Fruit fly (Drosophila melanogaster) whole organism, embryonic: ENCODE data around the gene CG44838.

Experiments used
- Bdp1 ChIP-seq: fragments of 200-800 bp; sonication (Bioruptor generic); optimal IDR thresholded peaks from 3 replicates; lab custom pipeline; 2016; ENCODE audit warnings: missing biosample characterization, missing genetic modification characterization
- CG10267 ChIP-seq: fragments of 200-800 bp; sonication (Bioruptor generic); optimal IDR thresholded peaks from 2 replicates; lab custom pipeline; 2018; ENCODE audit warnings: missing biosample characterization, mild to moderate bottlenecking, missing genetic modification characterization, moderate library complexity
- CG10543 ChIP-seq: fragments of 200-800 bp; sonication (Bioruptor generic); optimal IDR thresholded peaks from 3 replicates; lab custom pipeline; 2017; ENCODE audit warnings: missing biosample characterization, mild to moderate bottlenecking, missing genetic modification characterization, moderate library complexity
- CG11695 ChIP-seq: fragments of 200-800 bp; sonication (Bioruptor generic); IDR thresholded peaks from 3 replicates; pipeline ENCODE4 v1.3.6; 2022; ENCODE audit warnings: missing biosample characterization, missing genetic modification characterization
- CG11696 ChIP-seq: fragments of 200-800 bp; sonication (Bioruptor generic); IDR thresholded peaks from 2 replicates; pipeline ENCODE4 v1.3.6; 2022; ENCODE audit warnings: missing biosample characterization, missing genetic modification characterization
- CG12155 ChIP-seq: fragments of 200-800 bp; sonication (Bioruptor generic); optimal IDR thresholded peaks from 3 replicates; lab custom pipeline; 2016; ENCODE audit warnings: missing biosample characterization, missing genetic modification characterization
- CG1233 ChIP-seq: fragments of 200-800 bp; sonication (Bioruptor generic); optimal IDR thresholded peaks from 4 replicates; lab custom pipeline; 2018; ENCODE audit warnings: missing biosample characterization, mild to moderate bottlenecking, missing genetic modification characterization
- CG12391 ChIP-seq: fragments of 200-800 bp; sonication (Bioruptor generic); optimal IDR thresholded peaks from 3 replicates; lab custom pipeline; 2018; ENCODE audit warnings: missing biosample characterization, mild to moderate bottlenecking, missing genetic modification characterization, moderate library complexity
- CG12659 ChIP-seq: fragments of 200-800 bp; sonication (Bioruptor generic); optimal IDR thresholded peaks from 3 replicates; lab custom pipeline; 2017; ENCODE audit warnings: mild to moderate bottlenecking, missing biosample characterization, missing genetic modification reagents, missing genetic modification characterization
- CG13296 ChIP-seq: fragments of 200-800 bp; sonication (Bioruptor generic); optimal IDR thresholded peaks from 3 replicates; lab custom pipeline; 2018; ENCODE audit warnings: missing biosample characterization, mild to moderate bottlenecking, missing genetic modification characterization
- CG1603 ChIP-seq: fragments of 200-800 bp; sonication (Bioruptor generic); optimal IDR thresholded peaks from 2 replicates; lab custom pipeline; 2019; ENCODE audit warnings: missing biosample characterization, mild to moderate bottlenecking, missing genetic modification characterization, moderate library complexity
- CG16815 ChIP-seq: fragments of 200-800 bp; sonication (Bioruptor generic); optimal IDR thresholded peaks from 3 replicates; lab custom pipeline; 2017; ENCODE audit warnings: missing biosample characterization, mild to moderate bottlenecking, missing genetic modification characterization
- CG16863 ChIP-seq: fragments of 200-800 bp; sonication (Bioruptor generic); optimal IDR thresholded peaks from 3 replicates; lab custom pipeline; 2016; ENCODE audit warnings: missing biosample characterization, missing genetic modification characterization
- CG1832 ChIP-seq: fragments of 200-800 bp; sonication (Bioruptor generic); optimal IDR thresholded peaks from 2 replicates; lab custom pipeline; 2017; ENCODE audit warnings: missing biosample characterization, mild to moderate bottlenecking, missing genetic modification characterization, inconsistent platforms
- CG30020 ChIP-seq: fragments of 200-800 bp; optimal IDR thresholded peaks from 2 replicates; lab custom pipeline; 2019; ENCODE audit warnings: missing biosample characterization, mild to moderate bottlenecking, missing genetic modification characterization, moderate library complexity
- CG30403 ChIP-seq: fragments of 200-800 bp; sonication (Bioruptor generic); optimal IDR thresholded peaks from 3 replicates; lab custom pipeline; 2016; ENCODE audit warnings: missing biosample characterization, missing genetic modification characterization
- CG3281 ChIP-seq: fragments of 200-800 bp; sonication (Bioruptor generic); optimal IDR thresholded peaks from 3 replicates; lab custom pipeline; 2017; ENCODE audit warnings: missing biosample characterization, mild to moderate bottlenecking, missing genetic modification characterization
- CG33213 ChIP-seq: fragments of 200-800 bp; sonication (Bioruptor generic); optimal IDR thresholded peaks from 3 replicates; lab custom pipeline; 2016; ENCODE audit warnings: missing biosample characterization, missing genetic modification characterization
- CG3838 ChIP-seq: fragments of 200-800 bp; sonication (Bioruptor generic); optimal IDR thresholded peaks from 3 replicates; lab custom pipeline; 2016; ENCODE audit warnings: missing biosample characterization, missing genetic modification characterization
- CG4282 ChIP-seq: fragments of 200-800 bp; sonication (Bioruptor generic); optimal IDR thresholded peaks from 2 replicates; lab custom pipeline; 2016; ENCODE audit warnings: missing biosample characterization, missing genetic modification characterization
- CG4730 ChIP-seq: fragments of 200-800 bp; sonication (Bioruptor generic); IDR thresholded peaks from 2 replicates; pipeline ENCODE4 v1.3.6; 2022; ENCODE audit warnings: missing biosample characterization, missing genetic modification characterization
- CG6272 ChIP-seq: fragments of 200-800 bp; sonication (Bioruptor generic); IDR thresholded peaks from 2 replicates; pipeline ENCODE4 v1.3.6; 2022; ENCODE audit warnings: missing biosample characterization, missing genetic modification characterization
- CG6854 ChIP-seq: fragments of 200-800 bp; sonication (Bioruptor generic); optimal IDR thresholded peaks from 3 replicates; lab custom pipeline; 2017; ENCODE audit warnings: missing biosample characterization, mild to moderate bottlenecking, missing genetic modification characterization
- CG7745 ChIP-seq: fragments of 200-800 bp; sonication (Bioruptor generic); optimal IDR thresholded peaks from 2 replicates; lab custom pipeline; 2018; ENCODE audit warnings: missing biosample characterization, mild to moderate bottlenecking, missing genetic modification characterization, moderate library complexity
- CG7928 ChIP-seq: fragments of 200-800 bp; sonication (Bioruptor generic); optimal IDR thresholded peaks from 2 replicates; lab custom pipeline; 2017; ENCODE audit warnings: missing biosample characterization, mild to moderate bottlenecking, missing genetic modification characterization
- CG9215 ChIP-seq: fragments of 200-800 bp; sonication (Bioruptor generic); IDR thresholded peaks from 2 replicates; pipeline ENCODE4 v1.3.6; 2022; ENCODE audit warnings: missing biosample characterization, missing genetic modification characterization
- CG9932 ChIP-seq: fragments of 200-800 bp; sonication (Bioruptor generic); IDR thresholded peaks from 2 replicates; pipeline ENCODE4 v1.3.6; 2022; ENCODE audit warnings: missing biosample characterization, missing genetic modification characterization
- Dll ChIP-seq: fragments of 200-800 bp; sonication (Bioruptor generic); IDR thresholded peaks from 4 replicates; pipeline ENCODE4 v1.3.6; 2022; ENCODE audit warnings: missing biosample characterization, missing genetic modification characterization; ENCODE audit not compliant: partially characterized antibody
- HmgZ ChIP-seq: fragments of 200-800 bp; sonication (Bioruptor generic); optimal IDR thresholded peaks from 2 replicates; lab custom pipeline; 2018; ENCODE audit warnings: missing biosample characterization, mild to moderate bottlenecking, missing genetic modification characterization
- Hmx ChIP-seq: fragments of 200-800 bp; sonication (Bioruptor generic); optimal IDR thresholded peaks from 2 replicates; lab custom pipeline; 2016; ENCODE audit warnings: missing biosample characterization, missing genetic modification characterization
- Hr39 ChIP-seq: fragments of >200 bp; optimal IDR thresholded peaks from 2 replicates; lab custom pipeline; 2017
- Lpt ChIP-seq: fragments of >200 bp; optimal IDR thresholded peaks from 2 replicates; lab custom pipeline; 2018; ENCODE audit warnings: missing biosample characterization, missing genetic modification characterization
- MBD-R2 ChIP-seq: fragments of 200-800 bp; sonication (Bioruptor generic); IDR thresholded peaks from 2 replicates; pipeline ENCODE4 v1.3.6; 2022; ENCODE audit warnings: missing biosample characterization, missing genetic modification characterization
- Nf-YB ChIP-seq: fragments of 200-800 bp; sonication (Bioruptor generic); optimal IDR thresholded peaks from 3 replicates; lab custom pipeline; 2019; ENCODE audit warnings: missing biosample characterization, mild to moderate bottlenecking, missing genetic modification characterization, moderate library complexity
- Oaz ChIP-seq: fragments of 200-800 bp; sonication (Bioruptor generic); IDR thresholded peaks from 2 replicates; pipeline ENCODE4 v1.3.6; 2022; ENCODE audit warnings: missing biosample characterization, missing genetic modification characterization
- bcd ChIP-seq: fragments of 200-800 bp; sonication (Bioruptor generic); optimal IDR thresholded peaks from 2 replicates; lab custom pipeline; 2017; ENCODE audit warnings: missing biosample characterization, mild to moderate bottlenecking, missing genetic modification characterization
- br ChIP-seq: fragments of >200 bp; optimal IDR thresholded peaks from 2 replicates; lab custom pipeline; 2017
- caup ChIP-seq: fragments of 200-800 bp; sonication (Bioruptor generic); optimal IDR thresholded peaks from 3 replicates; lab custom pipeline; 2017; ENCODE audit warnings: missing biosample characterization, mild to moderate bottlenecking, missing genetic modification characterization, moderate library complexity; ENCODE audit not compliant: severe bottlenecking
- crol ChIP-seq: fragments of 200-800 bp; sonication (Bioruptor generic); IDR thresholded peaks from 2 replicates; pipeline ENCODE4 v1.3.6; 2022; ENCODE audit warnings: missing biosample characterization, missing genetic modification characterization
- dmrt99B ChIP-seq: fragments of 200-800 bp; sonication (Bioruptor generic); optimal IDR thresholded peaks from 2 replicates; lab custom pipeline; 2018; ENCODE audit warnings: missing biosample characterization, mild to moderate bottlenecking, missing genetic modification characterization, moderate library complexity
- eyg ChIP-seq: fragments of 200-800 bp; sonication (Bioruptor generic); optimal IDR thresholded peaks from 3 replicates; lab custom pipeline; 2016; ENCODE audit warnings: missing biosample characterization, missing genetic modification characterization
- fd64A ChIP-seq: fragments of 200-800 bp; sonication (Bioruptor generic); optimal IDR thresholded peaks from 3 replicates; lab custom pipeline; 2018; ENCODE audit warnings: missing biosample characterization, mild to moderate bottlenecking, missing genetic modification characterization
- gt ChIP-seq: fragments of 200-800 bp; sonication (Bioruptor generic); IDR thresholded peaks from 2 replicates; pipeline ENCODE4 v1.3.6; 2022; ENCODE audit warnings: missing biosample characterization, missing genetic modification characterization
- knrl ChIP-seq: fragments of 200-800 bp; sonication (Bioruptor generic); IDR thresholded peaks from 3 replicates; pipeline ENCODE4 v1.3.6; 2022; ENCODE audit warnings: missing biosample characterization, missing genetic modification characterization; ENCODE audit not compliant: partially characterized antibody
- lab ChIP-seq: fragments of 200-800 bp; sonication (Bioruptor generic); optimal IDR thresholded peaks from 3 replicates; lab custom pipeline; 2017; ENCODE audit warnings: missing biosample characterization, missing genetic modification characterization, mild to moderate bottlenecking, moderate library complexity, missing genetic modification reagents
- p53 ChIP-seq: fragments of 200-800 bp; sonication (Bioruptor generic); optimal IDR thresholded peaks from 2 replicates; lab custom pipeline; 2016; ENCODE audit warnings: missing biosample characterization, missing genetic modification characterization
- psq ChIP-seq: fragments of 200-800 bp; sonication (Bioruptor generic); optimal IDR thresholded peaks from 2 replicates; lab custom pipeline; 2017; ENCODE audit warnings: missing biosample characterization, missing genetic modification characterization
- sima ChIP-seq: fragments of 200-800 bp; sonication (Bioruptor generic); optimal IDR thresholded peaks from 2 replicates; lab custom pipeline; 2016; ENCODE audit warnings: missing biosample characterization, missing genetic modification characterization
- slbo ChIP-seq: fragments of 200-800 bp; sonication (Bioruptor generic); IDR thresholded peaks from 2 replicates; pipeline ENCODE4 v1.3.6; 2022; ENCODE audit warnings: missing biosample characterization, missing genetic modification characterization
- sna ChIP-seq: fragments of 200-800 bp; sonication (Bioruptor generic); IDR thresholded peaks from 2 replicates; pipeline ENCODE4 v1.3.6; 2022; ENCODE audit warnings: missing biosample characterization, missing genetic modification characterization; ENCODE audit not compliant: partially characterized antibody
- vnd ChIP-seq: fragments of 200-800 bp; sonication (Bioruptor generic); IDR thresholded peaks from 3 replicates; pipeline ENCODE4 v1.3.6; 2022; ENCODE audit warnings: missing biosample characterization, missing genetic modification characterization; ENCODE audit not compliant: partially characterized antibody

Gene CG44838

dm6 chr3L:9457619-9458092, 3.2 kb upstream of the CG44838 start, which contains the start of gene CG3437 (continued):
- TF ChIP-seq CG13296 (GFP tag; lab: Kevin White, UChicago): peak; percentile 99
- TF ChIP-seq CG3281 (GFP tag; lab: Kevin White, UChicago): peak; percentile 99
- TF ChIP-seq CG6272 (GFP tag; lab: Robert Waterston, UW): peak; percentile 99
- peak; percentile 96 for TF ChIP-seq CG3838
- TF ChIP-seq CG16815 (GFP tag; lab: Kevin White, UChicago): peak; percentile 98
- TF ChIP-seq CG4730: peak; percentile 99
- no peak for TF ChIP-seq br (lab: Kevin White, UChicago)
- TF ChIP-seq dmrt99B (tag; lab: Kevin White, UChicago): peak; percentile 98
- TF ChIP-seq CG9215 (GFP tag; lab: Robert Waterston, UW): peak; percentile 99
- peak; percentile 99 for TF ChIP-seq CG16863 (GFP tag; lab: Kevin White, UChicago)
- no peak for TF ChIP-seq CG1832 (GFP tag; lab: Kevin White, UChicago)
- peak; percentile 96 for TF ChIP-seq Hmx (GFP tag; lab: Kevin White, UChicago)
- TF ChIP-seq CG9932: peak; percentile 99
- TF ChIP-seq slbo (GFP tag; lab: Robert Waterston, UW): peak; percentile 99
- TF ChIP-seq CG11695 (GFP tag; lab: Robert Waterston, UW): peak; percentile 99
- peak; percentile 96 for TF ChIP-seq CG1603 (tag; lab: Kevin White, UChicago)
- peak; percentile 99 for TF ChIP-seq HmgZ
- TF ChIP-seq fd64A (GFP tag; lab: Kevin White, UChicago): peak; percentile 98
- TF ChIP-seq sna: no peak; the same call in 1 of the 2 replicates
- peak; percentile 94 for TF ChIP-seq Bdp1 (GFP tag; lab: Kevin White, UChicago)
- peak; percentile 40; the same call in 1 of the 3 replicates for TF ChIP-seq knrl
- TF ChIP-seq eyg (GFP tag; lab: Kevin White, UChicago): peak; percentile 98
- no peak for TF ChIP-seq Lpt (GFP tag; lab: Kevin White, UChicago)
- TF ChIP-seq p53 (GFP tag; lab: Kevin White, UChicago): peak; percentile 95
- TF ChIP-seq Hr39: no peak
- TF ChIP-seq CG12155 (GFP tag; lab: Kevin White, UChicago): peak; percentile 98
- peak; percentile 90 for TF ChIP-seq psq (GFP tag; lab: Kevin White, UChicago)
- TF ChIP-seq gt (GFP tag; lab: Robert Waterston, UW): peak; percentile 99
- peak; percentile 99 for TF ChIP-seq caup (GFP tag; lab: Kevin White, UChicago)
- TF ChIP-seq CG10543 (GFP tag; lab: Kevin White, UChicago): peak; percentile 97
- TF ChIP-seq CG12391: peak; percentile 98
- TF ChIP-seq vnd (GFP tag; lab: Robert Waterston, UW): 0 out of 3 replicates have a peak, but pooled peaks have one; percentile 29
- peak; percentile 87 for TF ChIP-seq CG7745
- TF ChIP-seq CG11696 (GFP tag; lab: Robert Waterston, UW): peak; percentile 96
- peak; percentile 97 for TF ChIP-seq CG4282 (GFP tag; lab: Kevin White, UChicago)
- peak; percentile 94 for TF ChIP-seq CG10267 (tag; lab: Kevin White, UChicago)
- peak; percentile 99 for TF ChIP-seq CG12659 (GFP tag; lab: Kevin White, UChicago)
- peak; percentile 81 for TF ChIP-seq CG30020 (tag; lab: Kevin White, UChicago)
- TF ChIP-seq CG6854 (GFP tag; lab: Kevin White, UChicago): peak; percentile 98
- TF ChIP-seq sima (GFP tag; lab: Kevin White, UChicago): peak; percentile 97
- peak; percentile 99 for TF ChIP-seq CG1233
- TF ChIP-seq bcd (GFP tag; lab: Kevin White, UChicago): peak; percentile 99
- TF ChIP-seq Dll (GFP tag; lab: Robert Waterston, UW): peak; percentile 61; the same call in 3 of the 4 replicates
- peak; percentile 99 for TF ChIP-seq CG30403 (GFP tag; lab: Kevin White, UChicago)
- peak; percentile 98 for TF ChIP-seq Oaz (GFP tag; lab: Robert Waterston, UW)
- peak; percentile 85 for TF ChIP-seq crol (GFP tag; lab: Robert Waterston, UW)
- peak; percentile 96 for TF ChIP-seq CG7928 (GFP tag; lab: Kevin White, UChicago)
- TF ChIP-seq lab (GFP tag; lab: Kevin White, UChicago): peak; percentile 100
- TF ChIP-seq Nf-YB (GFP tag; lab: Kevin White, UChicago): peak; percentile 87
- peak; percentile 98 for TF ChIP-seq CG33213 (GFP tag; lab: Kevin White, UChicago)
- peak; percentile 99 for TF ChIP-seq MBD-R2 (GFP tag; lab: Robert Waterston, UW)
